Worm (Caenorhabditis elegans) whole organism, late embryonic: ENCODE data around the gene hrg-3.

Experiments used
- K09A11.1 ChIP-seq: sonication (generic microtip); optimal IDR thresholded peaks from 2 replicates; lab custom pipeline; 2017; ENCODE audit warnings: antibody characterized with exemption, mild to moderate bottlenecking, missing genetic modification characterization, missing compliant biosample characterization; ENCODE audit not compliant: insufficient read depth
- T23F11.4 ChIP-seq: fragments of 200-800 bp; sonication (Bioruptor generic); optimal IDR thresholded peaks from 2 replicates; lab custom pipeline; 2018; ENCODE audit warnings: mild to moderate bottlenecking, missing genetic modification characterization, missing compliant biosample characterization
- ahr-1 ChIP-seq: sonication (generic microtip); optimal IDR thresholded peaks from 2 replicates; lab custom pipeline; 2016; ENCODE audit warnings: missing genetic modification characterization, missing compliant biosample characterization
- ama-1 ChIP-seq: fragments of 150-350 bp; optimal IDR thresholded peaks from 2 replicates; lab custom pipeline; 2014
- ceh-14 ChIP-seq: sonication (generic microtip); optimal IDR thresholded peaks from 2 replicates; lab custom pipeline; 2016; ENCODE audit warnings: missing genotype, missing genetic modification characterization, missing compliant biosample characterization
- ceh-18 ChIP-seq: sonication (generic microtip); optimal IDR thresholded peaks from 2 replicates; lab custom pipeline; 2016; ENCODE audit warnings: missing genetic modification characterization, missing compliant biosample characterization
- ceh-2 ChIP-seq: sonication (generic microtip); optimal IDR thresholded peaks from 2 replicates; lab custom pipeline; 2016; ENCODE audit warnings: missing genotype, missing genetic modification characterization, missing compliant biosample characterization
- ceh-24 ChIP-seq: sonication (generic microtip); optimal IDR thresholded peaks from 2 replicates; lab custom pipeline; 2016; ENCODE audit warnings: mild to moderate bottlenecking, missing genetic modification characterization, missing compliant biosample characterization
- ceh-31 ChIP-seq: sonication (generic microtip); optimal IDR thresholded peaks from 2 replicates; lab custom pipeline; 2016; ENCODE audit warnings: missing genetic modification characterization, missing compliant biosample characterization
- ceh-34 ChIP-seq: sonication (generic microtip); optimal IDR thresholded peaks from 2 replicates; lab custom pipeline; 2016; ENCODE audit warnings: mild to moderate bottlenecking, missing genetic modification characterization, missing compliant biosample characterization
- ceh-6 ChIP-seq: fragments of 200-800 bp; sonication (Bioruptor generic); optimal IDR thresholded peaks from 2 replicates; lab custom pipeline; 2018; ENCODE audit warnings: mild to moderate bottlenecking, missing genetic modification characterization, missing compliant biosample characterization
- dmd-4 ChIP-seq: sonication (generic microtip); optimal IDR thresholded peaks from 2 replicates; lab custom pipeline; 2016; ENCODE audit warnings: borderline replicate concordance, missing genetic modification characterization, missing compliant biosample characterization
- dve-1 ChIP-seq: sonication (generic microtip); optimal IDR thresholded peaks from 2 replicates; lab custom pipeline; 2017; ENCODE audit warnings: antibody characterized with exemption, mild to moderate bottlenecking, missing genetic modification characterization, missing compliant biosample characterization
- elt-2 ChIP-seq: sonication (generic microtip); optimal IDR thresholded peaks from 2 replicates; lab custom pipeline; 2016; ENCODE audit warnings: missing genetic modification reagents, missing genetic modification characterization, missing compliant biosample characterization
- elt-4 ChIP-seq: sonication (generic microtip); optimal IDR thresholded peaks from 2 replicates; lab custom pipeline; 2016; ENCODE audit warnings: missing genetic modification characterization, missing compliant biosample characterization
- eyg-1 ChIP-seq: sonication (generic microtip); optimal IDR thresholded peaks from 2 replicates; lab custom pipeline; 2016; ENCODE audit warnings: missing genotype, missing genetic modification characterization, missing compliant biosample characterization
- fax-1 ChIP-seq: sonication (generic microtip); optimal IDR thresholded peaks from 2 replicates; lab custom pipeline; 2016; ENCODE audit warnings: missing genotype, missing genetic modification characterization, missing compliant biosample characterization
- fkh-10 ChIP-seq: fragments of 150-350 bp; optimal IDR thresholded peaks from 2 replicates; lab custom pipeline; 2014; ENCODE audit warnings: missing biosample characterization, missing genetic modification reagents, missing genetic modification characterization
- fkh-6 ChIP-seq: sonication (generic microtip); optimal IDR thresholded peaks from 2 replicates; lab custom pipeline; 2016; ENCODE audit warnings: missing genetic modification characterization, missing compliant biosample characterization
- hlh-13 ChIP-seq: fragments of 200-800 bp; sonication (Bioruptor generic); optimal IDR thresholded peaks from 2 replicates; lab custom pipeline; 2018; ENCODE audit warnings: mild to moderate bottlenecking, missing genetic modification characterization, missing compliant biosample characterization
- hlh-15 ChIP-seq: sonication (generic microtip); optimal IDR thresholded peaks from 2 replicates; lab custom pipeline; 2016; ENCODE audit warnings: missing genetic modification characterization, missing compliant biosample characterization
- hlh-6 ChIP-seq: sonication (generic microtip); optimal IDR thresholded peaks from 2 replicates; lab custom pipeline; 2016; ENCODE audit warnings: missing genotype, missing genetic modification characterization, missing compliant biosample characterization
- hlh-8 ChIP-seq: sonication (generic microtip); optimal IDR thresholded peaks from 2 replicates; lab custom pipeline; 2016; ENCODE audit warnings: missing genotype, missing genetic modification characterization, missing compliant biosample characterization
- lim-6 ChIP-seq: sonication (generic microtip); optimal IDR thresholded peaks from 2 replicates; lab custom pipeline; 2016; ENCODE audit warnings: missing genetic modification characterization, missing compliant biosample characterization
- lin-11 ChIP-seq: fragments of 200-800 bp; sonication (Bioruptor generic); optimal IDR thresholded peaks from 2 replicates; lab custom pipeline; 2018; ENCODE audit warnings: mild to moderate bottlenecking, missing genetic modification characterization, missing compliant biosample characterization
- nfya-1 ChIP-seq: sonication (generic microtip); optimal IDR thresholded peaks from 2 replicates; lab custom pipeline; 2017; ENCODE audit warnings: missing genetic modification characterization, mild to moderate bottlenecking, missing compliant biosample characterization, antibody characterized with exemption, moderate library complexity
- nhr-232 ChIP-seq: sonication (generic microtip); optimal IDR thresholded peaks from 2 replicates; lab custom pipeline; 2016; ENCODE audit warnings: missing genetic modification characterization, missing compliant biosample characterization
- odd-2 ChIP-seq: sonication (generic microtip); optimal IDR thresholded peaks from 2 replicates; lab custom pipeline; 2017; ENCODE audit warnings: antibody characterized with exemption, mild to moderate bottlenecking, missing genetic modification characterization, missing compliant biosample characterization
- pag-3 ChIP-seq: sonication (generic microtip); optimal IDR thresholded peaks from 2 replicates; lab custom pipeline; 2016; ENCODE audit warnings: missing compliant biosample characterization, missing genetic modification characterization, borderline replicate concordance
- pax-1 ChIP-seq: fragments of 150-350 bp; optimal IDR thresholded peaks from 2 replicates; lab custom pipeline; 2014; ENCODE audit warnings: missing biosample characterization, missing genetic modification characterization
- pha-2 ChIP-seq: sonication (generic microtip); optimal IDR thresholded peaks from 2 replicates; lab custom pipeline; 2017; ENCODE audit warnings: mild to moderate bottlenecking, missing genetic modification characterization, missing compliant biosample characterization
- pqm-1 ChIP-seq: sonication (generic microtip); optimal IDR thresholded peaks from 2 replicates; lab custom pipeline; 2016; ENCODE audit warnings: missing genetic modification characterization, missing compliant biosample characterization
- pros-1 ChIP-seq: fragments of 150-350 bp; optimal IDR thresholded peaks from 2 replicates; lab custom pipeline; 2014; ENCODE audit warnings: missing biosample characterization, missing genetic modification reagents, missing genetic modification characterization
- rnt-1 ChIP-seq: sonication (generic microtip); optimal IDR thresholded peaks from 2 replicates; lab custom pipeline; 2016; ENCODE audit warnings: missing genetic modification characterization, missing compliant biosample characterization
- sox-4 ChIP-seq: sonication (generic microtip); optimal IDR thresholded peaks from 2 replicates; lab custom pipeline; 2017; ENCODE audit warnings: mild to moderate bottlenecking, missing genetic modification characterization, inconsistent platforms, missing compliant biosample characterization
- tbx-2 ChIP-seq: sonication (generic microtip); optimal IDR thresholded peaks from 2 replicates; lab custom pipeline; 2016; ENCODE audit warnings: missing genetic modification characterization, missing compliant biosample characterization
- tbx-7 ChIP-seq: sonication (generic microtip); optimal IDR thresholded peaks from 2 replicates; lab custom pipeline; 2016; ENCODE audit warnings: missing genotype, missing genetic modification characterization, missing compliant biosample characterization
- unc-3 ChIP-seq, 2 experiments: fragments of 200-800 bp in 1 of 2; sonication (Bioruptor generic) in 1 of 2; sonication (generic microtip) in 1 of 2; conservative IDR thresholded peaks in 1 of 2; optimal IDR thresholded peaks in 1 of 2; 2 replicates each; pipeline versions ENCODE4 v1.3.6 to Lab custom; 2016 to 2022; ENCODE audit warnings: missing compliant biosample characterization in 2 of 2, missing genetic modification characterization in 2 of 2, missing genetic modification reagents in 1 of 2
- unc-55 ChIP-seq: sonication (generic microtip); optimal IDR thresholded peaks from 2 replicates; lab custom pipeline; 2017; ENCODE audit warnings: missing biosample characterization, missing genetic modification reagents, missing genetic modification characterization
- unc-86 ChIP-seq: sonication (generic microtip); optimal IDR thresholded peaks from 2 replicates; lab custom pipeline; 2016; ENCODE audit warnings: missing genetic modification characterization, missing compliant biosample characterization
- zip-5 ChIP-seq: sonication (generic microtip); optimal IDR thresholded peaks from 2 replicates; lab custom pipeline; 2016; ENCODE audit warnings: missing genetic modification characterization, missing compliant biosample characterization
- ztf-16 ChIP-seq: sonication (generic microtip); optimal IDR thresholded peaks from 2 replicates; lab custom pipeline; 2017; ENCODE audit warnings: missing genetic modification characterization, missing compliant biosample characterization

hrg-3 gene

ce11 chrV:9744934-9745333 lies 11.3 kb upstream of the hrg-3 start, which contains the start of gene F58E6.13:
Gene F58E6.13, plus strand, starts transcription at chrV:9745234.
- TF ChIP-seq elt-4 (tag; lab: Kevin White, UChicago), result no peak

- TF ChIP-seq ceh-2 (tag; lab: Kevin White, UChicago) (no peak), fax-1 (tag; lab: Kevin White, UChicago) (no peak), nhr-232 (tag; lab: Kevin White, UChicago) (no peak), dmd-4 (tag; lab: Kevin White, UChicago) (no peak), lin-11 (tag; lab: Kevin White, UChicago) (no peak), unc-55 (no peak), odd-2 (tag; lab: Kevin White, UChicago) (no peak), hlh-15 (tag; lab: Kevin White, UChicago) (no peak), ceh-18 (tag; lab: Kevin White, UChicago) (no peak), unc-3 (GFP tag; conservative IDR thresholded peaks at IDR 0.05; lab: Robert Waterston, UW) (no peak), unc-3 (tag; optimal IDR thresholded peaks at IDR 0.05; lab: Kevin White, UChicago) (no peak), zip-5 (tag; lab: Kevin White, UChicago) (no peak), pax-1 (tag; lab: Kevin White, UChicago) (no peak), hlh-8 (no peak), fkh-6 (no peak), ceh-24 (tag; lab: Kevin White, UChicago) (no peak), ama-1 (no peak), T23F11.4 (GFP tag; lab: Kevin White, UChicago) (no peak), dve-1 (tag; lab: Kevin White, UChicago) (no peak), ahr-1 (no peak)
Observed at ce11 chrV:9750308-9750707, 6.0 kb upstream of the hrg-3 start, which contains the start of gene F58E6.4. Gene F58E6.4, minus strand, starts transcription at chrV:9750408.

- TF ChIP-seq pha-2 (tag; lab: Kevin White, UChicago) (no peak), ztf-16 (tag; lab: Kevin White, UChicago) (no peak), ceh-24 (tag; lab: Kevin White, UChicago) (no peak), sox-4 (tag; lab: Kevin White, UChicago) (no peak), tbx-2 (no peak), nfya-1 (tag; lab: Kevin White, UChicago) (no peak), ceh-31 (tag; lab: Kevin White, UChicago) (no peak), lim-6 (tag; lab: Kevin White, UChicago) (no peak), rnt-1 (tag; lab: Kevin White, UChicago) (no peak), hlh-6 (no peak), unc-86 (tag; lab: Kevin White, UChicago) (no peak), pax-1 (tag; lab: Kevin White, UChicago) (no peak), fkh-6 (no peak), hlh-13 (GFP tag; lab: Kevin White, UChicago) (no peak), ceh-34 (tag; lab: Kevin White, UChicago) (no peak), ama-1 (no peak), pqm-1 (tag; lab: Kevin White, UChicago) (no peak), ahr-1 (no peak), pag-3 (tag; lab: Kevin White, UChicago) (no peak), fkh-10 (no peak)
Observed at ce11 chrV:9752918-9753317, 3.4 kb upstream of the hrg-3 start, which contains the start of gene F58E6.6. Gene F58E6.6, minus strand, starts transcription at chrV:9753018.

ce11 chrV:9753554-9753953 lies 2.7 kb upstream of the hrg-3 start:
- TF ChIP-seq ceh-24 (tag; lab: Kevin White, UChicago) (no peak), lin-11 (tag; lab: Kevin White, UChicago) (no peak), eyg-1 (tag; lab: Kevin White, UChicago) (no peak), nfya-1 (tag; lab: Kevin White, UChicago) (no peak), fax-1 (tag; lab: Kevin White, UChicago) (no peak), ceh-6 (GFP tag; lab: Kevin White, UChicago) (no peak), ceh-14 (no peak), K09A11.1 (tag; lab: Kevin White, UChicago) (no peak), pros-1 (no peak), hlh-13 (GFP tag; lab: Kevin White, UChicago) (no peak), tbx-7 (no peak), unc-86 (tag; lab: Kevin White, UChicago) (no peak), elt-2 (tag; lab: Kevin White, UChicago) (no peak), ceh-34 (tag; lab: Kevin White, UChicago) (no peak)
